Fruit fly (Drosophila melanogaster) whole organism, pupa: Measurements from ENCODE around the gene CG31115.

Experiments
- CG10348 ChIP-seq: fragments of 200-800 bp; sonication (Bioruptor generic); IDR thresholded peaks from 2 replicates; pipeline ENCODE4 v1.3.6; 2022; ENCODE audit warnings: missing biosample characterization, missing genetic modification characterization
- CG14655 ChIP-seq: fragments of 200-800 bp; sonication (Bioruptor generic); optimal IDR thresholded peaks from 3 replicates; lab custom pipeline; 2017; ENCODE audit warnings: mild to moderate bottlenecking, missing biosample characterization, missing genetic modification reagents, missing genetic modification characterization
- CG32121 ChIP-seq: fragments of 200-800 bp; sonication (Bioruptor generic); IDR thresholded peaks from 2 replicates; pipeline ENCODE4 v1.3.6; 2022; ENCODE audit warnings: missing biosample characterization, missing genetic modification characterization
- Pif1A ChIP-seq: fragments of 200-800 bp; sonication (Bioruptor generic); optimal IDR thresholded peaks from 3 replicates; lab custom pipeline; 2016; ENCODE audit warnings: missing biosample characterization, missing genetic modification characterization
- Pif1B ChIP-seq: fragments of 200-800 bp; sonication (Bioruptor generic); optimal IDR thresholded peaks from 3 replicates; lab custom pipeline; 2016; ENCODE audit warnings: missing biosample characterization, missing genetic modification characterization
- Snoo ChIP-seq: fragments of 200-800 bp; sonication (Bioruptor generic); optimal IDR thresholded peaks from 3 replicates; lab custom pipeline; 2017; ENCODE audit warnings: missing biosample characterization, mild to moderate bottlenecking, missing genetic modification characterization, inconsistent platforms
- gl ChIP-seq: fragments of 200-800 bp; sonication (Bioruptor generic); optimal IDR thresholded peaks from 2 replicates; lab custom pipeline; 2018; ENCODE audit warnings: missing biosample characterization, mild to moderate bottlenecking, missing genetic modification characterization
- rn ChIP-seq: fragments of 200-800 bp; sonication (Bioruptor generic); IDR thresholded peaks from 2 replicates; pipeline ENCODE4 v1.3.6; 2022; ENCODE audit warnings: missing biosample characterization, missing genetic modification characterization

DNA sequence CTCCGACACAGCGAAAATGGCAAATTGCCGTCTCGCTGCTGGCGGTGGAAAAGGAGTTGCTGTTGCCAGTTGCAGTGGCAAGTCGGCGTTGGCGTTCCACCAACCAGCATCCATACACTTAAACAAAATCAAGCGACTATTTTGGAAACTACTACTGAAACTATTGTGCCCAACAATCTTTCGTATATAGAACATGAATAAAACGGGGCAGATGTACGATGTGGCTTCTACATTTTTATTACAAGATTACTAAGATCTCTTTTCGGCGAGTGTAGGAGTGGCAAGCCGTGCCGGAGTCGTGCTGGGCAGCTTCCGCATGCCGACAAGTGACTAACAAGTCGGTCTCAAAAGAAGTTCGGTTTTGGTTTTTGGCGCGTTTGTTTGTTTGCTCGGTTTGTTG, 40.2 kb upstream of the CG31115 start:
- TF ChIP-seq Pif1B, result peak; percentile 65
- peak; percentile 46 for TF ChIP-seq Snoo
- peak; percentile 63 for TF ChIP-seq CG10348
- TF ChIP-seq rn (GFP tag; lab: Robert Waterston, UW), result peak; percentile 75
- TF ChIP-seq CG14655 (GFP tag; lab: Kevin White, UChicago), result peak; percentile 79
- TF ChIP-seq gl (tag; lab: Kevin White, UChicago), result no peak
- peak; percentile 93 for TF ChIP-seq CG32121 (GFP tag; lab: Robert Waterston, UW)
- peak; percentile 46 for TF ChIP-seq Pif1A
